Worm (Caenorhabditis elegans) whole organism, late embryonic: ENCODE data around the gene F44A2.3.

ENCODE experiments used
- C08G9.2 ChIP-seq: sonication (generic microtip); optimal IDR thresholded peaks from 2 replicates; lab custom pipeline; 2016; ENCODE audit warnings: mild to moderate bottlenecking, missing genetic modification characterization, moderate library complexity, missing compliant biosample characterization
- F13H6.1 ChIP-seq: sonication (generic microtip); optimal IDR thresholded peaks from 2 replicates; lab custom pipeline; 2016; ENCODE audit warnings: missing genetic modification characterization, missing compliant biosample characterization
- K02D7.2 ChIP-seq: sonication (generic microtip); optimal IDR thresholded peaks from 2 replicates; lab custom pipeline; 2017; ENCODE audit warnings: mild to moderate bottlenecking, missing genetic modification characterization, missing compliant biosample characterization
- K09A11.1 ChIP-seq: sonication (generic microtip); optimal IDR thresholded peaks from 2 replicates; lab custom pipeline; 2017; ENCODE audit warnings: antibody characterized with exemption, mild to moderate bottlenecking, missing genetic modification characterization, missing compliant biosample characterization; ENCODE audit not compliant: insufficient read depth
- T23F11.4 ChIP-seq: fragments of 200-800 bp; sonication (Bioruptor generic); optimal IDR thresholded peaks from 2 replicates; lab custom pipeline; 2018; ENCODE audit warnings: mild to moderate bottlenecking, missing genetic modification characterization, missing compliant biosample characterization
- ahr-1 ChIP-seq: sonication (generic microtip); optimal IDR thresholded peaks from 2 replicates; lab custom pipeline; 2016; ENCODE audit warnings: missing genetic modification characterization, missing compliant biosample characterization
- ceh-18 ChIP-seq: sonication (generic microtip); optimal IDR thresholded peaks from 2 replicates; lab custom pipeline; 2016; ENCODE audit warnings: missing genetic modification characterization, missing compliant biosample characterization
- ceh-19 ChIP-seq: fragments of 200-800 bp; sonication (Bioruptor generic); optimal IDR thresholded peaks from 2 replicates; lab custom pipeline; 2018; ENCODE audit warnings: mild to moderate bottlenecking, missing genetic modification characterization, missing compliant biosample characterization
- ceh-2 ChIP-seq: sonication (generic microtip); optimal IDR thresholded peaks from 2 replicates; lab custom pipeline; 2016; ENCODE audit warnings: missing genotype, missing genetic modification characterization, missing compliant biosample characterization
- ceh-30 ChIP-seq: fragments of 150-350 bp; optimal IDR thresholded peaks from 2 replicates; lab custom pipeline; 2014; ENCODE audit warnings: missing biosample characterization, missing genetic modification characterization
- ceh-31 ChIP-seq: sonication (generic microtip); optimal IDR thresholded peaks from 2 replicates; lab custom pipeline; 2016; ENCODE audit warnings: missing genetic modification characterization, missing compliant biosample characterization
- ceh-45 ChIP-seq: fragments of 200-800 bp; sonication (Bioruptor generic); IDR thresholded peaks from 2 replicates; pipeline ENCODE4 v1.3.6; 2022; ENCODE audit warnings: missing genetic modification reagents, missing genetic modification characterization, missing compliant biosample characterization
- ceh-48 ChIP-seq: sonication (generic microtip); optimal IDR thresholded peaks from 2 replicates; lab custom pipeline; 2016; ENCODE audit warnings: missing genetic modification characterization, inconsistent platforms, missing compliant biosample characterization
- ceh-6 ChIP-seq: fragments of 200-800 bp; sonication (Bioruptor generic); optimal IDR thresholded peaks from 2 replicates; lab custom pipeline; 2018; ENCODE audit warnings: mild to moderate bottlenecking, missing genetic modification characterization, missing compliant biosample characterization
- dve-1 ChIP-seq: sonication (generic microtip); optimal IDR thresholded peaks from 2 replicates; lab custom pipeline; 2017; ENCODE audit warnings: antibody characterized with exemption, mild to moderate bottlenecking, missing genetic modification characterization, missing compliant biosample characterization
- elt-2 ChIP-seq: sonication (generic microtip); optimal IDR thresholded peaks from 2 replicates; lab custom pipeline; 2016; ENCODE audit warnings: missing genetic modification reagents, missing genetic modification characterization, missing compliant biosample characterization
- elt-4 ChIP-seq: sonication (generic microtip); optimal IDR thresholded peaks from 2 replicates; lab custom pipeline; 2016; ENCODE audit warnings: missing genetic modification characterization, missing compliant biosample characterization
- ets-4 ChIP-seq: sonication (generic microtip); optimal IDR thresholded peaks from 2 replicates; lab custom pipeline; 2016; ENCODE audit warnings: missing genetic modification characterization, missing compliant biosample characterization
- fax-1 ChIP-seq: sonication (generic microtip); optimal IDR thresholded peaks from 2 replicates; lab custom pipeline; 2016; ENCODE audit warnings: missing genotype, missing genetic modification characterization, missing compliant biosample characterization
- fkh-10 ChIP-seq: fragments of 150-350 bp; optimal IDR thresholded peaks from 2 replicates; lab custom pipeline; 2014; ENCODE audit warnings: missing biosample characterization, missing genetic modification reagents, missing genetic modification characterization
- fkh-6 ChIP-seq: sonication (generic microtip); optimal IDR thresholded peaks from 2 replicates; lab custom pipeline; 2016; ENCODE audit warnings: missing genetic modification characterization, missing compliant biosample characterization
- gmeb-2 ChIP-seq: sonication (generic microtip); optimal IDR thresholded peaks from 2 replicates; lab custom pipeline; 2016; ENCODE audit warnings: missing genetic modification characterization, inconsistent platforms, missing compliant biosample characterization
- hlh-15 ChIP-seq: sonication (generic microtip); optimal IDR thresholded peaks from 2 replicates; lab custom pipeline; 2016; ENCODE audit warnings: missing genetic modification characterization, missing compliant biosample characterization
- hlh-30 ChIP-seq: sonication (generic microtip); optimal IDR thresholded peaks from 2 replicates; lab custom pipeline; 2017; ENCODE audit warnings: antibody characterized with exemption, missing genetic modification characterization, missing compliant biosample characterization; ENCODE audit not compliant: insufficient read depth
- lim-6 ChIP-seq: sonication (generic microtip); optimal IDR thresholded peaks from 2 replicates; lab custom pipeline; 2016; ENCODE audit warnings: missing genetic modification characterization, missing compliant biosample characterization
- lin-11 ChIP-seq: fragments of 200-800 bp; sonication (Bioruptor generic); optimal IDR thresholded peaks from 2 replicates; lab custom pipeline; 2018; ENCODE audit warnings: mild to moderate bottlenecking, missing genetic modification characterization, missing compliant biosample characterization
- nhr-232 ChIP-seq: sonication (generic microtip); optimal IDR thresholded peaks from 2 replicates; lab custom pipeline; 2016; ENCODE audit warnings: missing genetic modification characterization, missing compliant biosample characterization
- pat-9 ChIP-seq: fragments of 200-800 bp; sonication (Bioruptor generic); optimal IDR thresholded peaks from 2 replicates; lab custom pipeline; 2018; ENCODE audit warnings: mild to moderate bottlenecking, missing genetic modification characterization, moderate library complexity, missing compliant biosample characterization
- pha-4 ChIP-seq: fragments of 150-350 bp; optimal IDR thresholded peaks from 2 replicates; lab custom pipeline; 2018; ENCODE audit warnings: missing biosample characterization, missing genetic modification reagents, missing genetic modification characterization
- pqm-1 ChIP-seq: sonication (generic microtip); optimal IDR thresholded peaks from 2 replicates; lab custom pipeline; 2016; ENCODE audit warnings: missing genetic modification characterization, missing compliant biosample characterization
- pros-1 ChIP-seq: fragments of 150-350 bp; optimal IDR thresholded peaks from 2 replicates; lab custom pipeline; 2014; ENCODE audit warnings: missing biosample characterization, missing genetic modification reagents, missing genetic modification characterization
- ref-2 ChIP-seq: sonication (generic microtip); optimal IDR thresholded peaks from 2 replicates; lab custom pipeline; 2016; ENCODE audit warnings: missing genetic modification characterization, missing compliant biosample characterization
- sdc-2 ChIP-seq: sonication (generic microtip); optimal IDR thresholded peaks from 2 replicates; lab custom pipeline; 2016; ENCODE audit warnings: missing genotype, missing genetic modification characterization, missing compliant biosample characterization
- syd-9 ChIP-seq: sonication (generic microtip); optimal IDR thresholded peaks from 2 replicates; lab custom pipeline; 2016; ENCODE audit warnings: mild to moderate bottlenecking, missing genetic modification characterization, moderate library complexity, missing compliant biosample characterization
- tbx-2 ChIP-seq: sonication (generic microtip); optimal IDR thresholded peaks from 2 replicates; lab custom pipeline; 2016; ENCODE audit warnings: missing genetic modification characterization, missing compliant biosample characterization
- tbx-7 ChIP-seq: sonication (generic microtip); optimal IDR thresholded peaks from 2 replicates; lab custom pipeline; 2016; ENCODE audit warnings: missing genotype, missing genetic modification characterization, missing compliant biosample characterization
- unc-42 ChIP-seq: sonication (generic microtip); optimal IDR thresholded peaks from 2 replicates; lab custom pipeline; 2016; ENCODE audit warnings: missing genotype, missing genetic modification characterization, missing compliant biosample characterization
- unc-55 ChIP-seq: sonication (generic microtip); optimal IDR thresholded peaks from 2 replicates; lab custom pipeline; 2017; ENCODE audit warnings: missing biosample characterization, missing genetic modification reagents, missing genetic modification characterization

F44A2.3 gene

DNA sequence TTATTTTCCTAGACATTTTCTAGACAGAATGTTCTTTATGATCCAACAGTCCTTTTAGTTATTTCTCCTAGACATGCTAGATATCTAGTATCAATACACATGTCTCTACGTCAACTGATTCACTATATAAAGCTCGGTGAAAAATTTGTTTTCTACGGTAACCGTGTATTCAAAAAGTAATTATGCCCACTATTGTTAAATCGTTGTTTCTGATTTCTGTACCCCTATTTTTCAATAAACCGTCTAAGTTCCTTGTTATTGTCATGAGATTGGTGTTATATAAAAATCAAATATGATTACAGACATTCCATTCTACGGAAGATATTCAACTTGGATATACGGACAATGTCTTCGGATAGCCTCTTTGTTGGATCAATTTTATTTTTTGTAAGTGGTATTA is 47.7 kb downstream of the F44A2.3 start, which contains the start of gene srx-46:
Gene srx-46, plus strand, starts transcription at position 301 of the 400 bp plus-strand sequence.
- no peak for TF ChIP-seq C08G9.2
- no peak for TF ChIP-seq F13H6.1 (tag; lab: Kevin White, UChicago)
- no peak for TF ChIP-seq unc-55 (GFP tag; lab: Kevin White, UChicago)
- TF ChIP-seq syd-9 (tag; lab: Kevin White, UChicago) = no peak
- TF ChIP-seq lin-11 = no peak
- no peak for TF ChIP-seq hlh-15 (tag; lab: Kevin White, UChicago)
- no peak for TF ChIP-seq pros-1
- no peak for TF ChIP-seq ceh-30 (tag; lab: Kevin White, UChicago)
- TF ChIP-seq pqm-1 (tag; lab: Kevin White, UChicago) = no peak
- no peak for TF ChIP-seq ceh-48
- no peak for TF ChIP-seq ceh-6 (GFP tag; lab: Kevin White, UChicago)
- no peak for TF ChIP-seq ceh-31 (tag; lab: Kevin White, UChicago)
- no peak for TF ChIP-seq K02D7.2 (tag; lab: Kevin White, UChicago)
- TF ChIP-seq, all 69 proteins: peak for 0

DNA sequence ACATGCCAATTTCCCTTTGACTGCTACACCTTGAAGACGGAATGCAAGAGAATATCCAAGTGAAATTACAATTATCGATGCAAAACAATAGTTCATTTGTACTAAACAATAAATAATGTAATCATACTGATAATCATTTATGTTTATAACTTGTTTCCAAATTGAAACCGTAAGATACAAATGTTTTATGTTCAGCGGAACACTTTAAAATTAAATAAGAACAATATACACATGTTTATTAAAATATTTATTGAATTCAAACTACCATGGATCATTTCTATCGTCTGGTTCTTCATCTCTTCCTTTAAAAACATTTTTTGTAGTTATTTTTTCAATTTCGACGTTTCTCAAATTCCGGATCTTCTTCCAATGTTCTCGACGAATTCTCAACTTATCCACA is 50.2 kb downstream of the F44A2.3 start, which contains the start of gene ttr-40:
Gene ttr-40, minus strand, starts transcription at position 101 of the 400 bp plus-strand sequence.
- TF ChIP-seq ceh-2 (tag; lab: Kevin White, UChicago) (no peak), ceh-30 (tag; lab: Kevin White, UChicago) (no peak), ref-2 (tag; lab: Kevin White, UChicago) (no peak), unc-42 (no peak), dve-1 (tag; lab: Kevin White, UChicago) (no peak), tbx-7 (tag; lab: Kevin White, UChicago) (no peak), lin-11 (no peak), nhr-232 (no peak), gmeb-2 (tag; lab: Kevin White, UChicago) (no peak), lim-6 (tag; lab: Kevin White, UChicago) (no peak), ceh-45 (GFP tag; lab: Robert Waterston, UW) (no peak), T23F11.4 (GFP tag; lab: Kevin White, UChicago) (no peak), fkh-6 (no peak), ahr-1 (tag; lab: Kevin White, UChicago) (no peak)

DNA sequence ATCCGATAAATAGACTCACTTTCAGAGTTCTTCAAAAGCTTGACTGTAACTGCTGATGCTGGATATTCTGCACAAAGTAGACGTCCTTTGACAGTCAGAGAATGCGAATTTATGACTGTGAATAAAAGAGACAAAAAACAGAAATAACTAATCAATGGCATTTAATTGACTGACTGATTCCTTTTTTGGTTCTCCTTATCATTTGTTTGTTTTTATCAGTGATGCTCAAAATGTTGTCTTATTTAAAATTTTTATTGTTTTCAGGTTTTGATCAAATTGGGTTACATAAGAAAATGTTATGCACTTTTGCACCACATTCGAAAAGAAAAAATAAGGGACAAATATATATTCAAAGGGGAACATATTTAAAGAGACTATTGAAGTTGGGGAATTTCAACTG is 51.1 kb downstream of the F44A2.3 start, which contains the start of gene ttr-49:
Gene ttr-49, minus strand, starts transcription at position 171 of the 400 bp plus-strand sequence.
- TF ChIP-seq ets-4 (tag; lab: Kevin White, UChicago) = no peak
- TF ChIP-seq gmeb-2 (tag; lab: Kevin White, UChicago) = no peak
- TF ChIP-seq ceh-18 (tag; lab: Kevin White, UChicago) = no peak
- TF ChIP-seq ceh-30 (tag; lab: Kevin White, UChicago) = no peak
- no peak for TF ChIP-seq ahr-1 (tag; lab: Kevin White, UChicago)
- TF ChIP-seq K09A11.1 (tag; lab: Kevin White, UChicago) = no peak
- no peak for TF ChIP-seq fkh-10 (GFP tag; lab: Kevin White, UChicago)
- TF ChIP-seq elt-4 (tag; lab: Kevin White, UChicago) = no peak
- TF ChIP-seq tbx-2 (tag; lab: Kevin White, UChicago) = no peak
- TF ChIP-seq hlh-30 (tag; lab: Kevin White, UChicago) = no peak
- TF ChIP-seq pha-4 (tag; lab: Kevin White, UChicago) = no peak
- no peak for TF ChIP-seq ceh-19 (GFP tag; lab: Kevin White, UChicago)
- TF ChIP-seq elt-2 (tag; lab: Kevin White, UChicago) = no peak
- no peak for TF ChIP-seq pat-9
- no peak for TF ChIP-seq sdc-2 (tag; lab: Kevin White, UChicago)
- TF ChIP-seq fax-1 (tag; lab: Kevin White, UChicago) = no peak
